Worm (Caenorhabditis elegans) whole organism, L1 larva: Measurements from ENCODE around the gene R151.1.

ENCODE experiments used
- lin-35 ChIP-seq, 2 experiments: fragments of 150-350 bp; optimal IDR thresholded peaks; 2 replicates each; lab custom pipeline; 2014; ENCODE audit warnings: missing biosample characterization in 2 of 2, missing genetic modification characterization in 2 of 2, missing genetic modification reagents in 2 of 2
- lin-39 ChIP-seq: fragments of 150-350 bp; optimal IDR thresholded peaks from 2 replicates; lab custom pipeline; 2014; ENCODE audit warnings: missing biosample characterization, missing genetic modification reagents, missing genetic modification characterization
- nhr-28 ChIP-seq: fragments of 150-350 bp; optimal IDR thresholded peaks from 2 replicates; lab custom pipeline; 2014; ENCODE audit warnings: missing biosample characterization, missing genetic modification characterization
- sup-37 ChIP-seq: fragments of 200-800 bp; sonication (Bioruptor generic); optimal IDR thresholded peaks from 2 replicates; lab custom pipeline; 2018; ENCODE audit warnings: mild to moderate bottlenecking, missing genetic modification characterization, missing compliant biosample characterization

ce11 chrIII:7197973-7198372 is 18.4 kb upstream of the R151.1 start, which contains the start of gene exos-9:
- no peak for TF ChIP-seq sup-37 (GFP tag; lab: Kevin White, UChicago)
- TF ChIP-seq lin-39 (tag; lab: Kevin White, UChicago), result no peak
- TF ChIP-seq nhr-28 (tag; lab: Kevin White, UChicago), result no peak
- no peak for TF ChIP-seq lin-35 (GFP tag; optimal IDR thresholded peaks at IDR 0.05; lab: Kevin White, UChicago)
